Worm (Caenorhabditis elegans) whole organism, young adult: ENCODE results near the gene ins-10.
A peak's percentile ranks its signal among the peaks of the same experiment; 100 is the strongest.
"Not testable (repeated sequence)": the region's sequence is repeated elsewhere in the genome, so short reads cannot be mapped to it uniquely, and the experiment has no call there.

Source experiments
- B0336.3 ChIP-seq: fragments of 200-800 bp; sonication (Bioruptor generic); IDR thresholded peaks from 2 replicates; pipeline ENCODE4 v1.3.6; 2022; ENCODE audit warnings: missing genetic modification characterization, missing compliant biosample characterization
- C06A6.2 ChIP-seq: fragments of 200-800 bp; sonication (Bioruptor generic); conservative IDR thresholded peaks from 2 replicates; pipeline ENCODE4 v1.3.6; 2022; ENCODE audit warnings: missing genetic modification characterization, missing compliant biosample characterization
- D2030.7 ChIP-seq: fragments of 200-800 bp; sonication (Bioruptor generic); IDR thresholded peaks from 2 replicates; pipeline ENCODE4 v1.3.6; 2022; ENCODE audit warnings: missing genetic modification reagents, missing genetic modification characterization, missing compliant biosample characterization
- F37B4.10 ChIP-seq: fragments of 200-800 bp; sonication (Bioruptor generic); IDR thresholded peaks from 2 replicates; pipeline ENCODE4 v1.3.6; 2022; ENCODE audit warnings: missing genetic modification characterization, missing compliant biosample characterization
- K11D2.4 ChIP-seq: fragments of 200-800 bp; sonication (Bioruptor generic); IDR thresholded peaks from 2 replicates; pipeline ENCODE4 v1.3.6; 2022; ENCODE audit warnings: missing genetic modification reagents, missing genetic modification characterization, missing compliant biosample characterization
- Y53F4B.3 ChIP-seq: fragments of 200-800 bp; sonication (Bioruptor generic); IDR thresholded peaks from 2 replicates; pipeline ENCODE4 v1.3.6; 2022; ENCODE audit warnings: missing genetic modification reagents, missing genetic modification characterization, missing compliant biosample characterization
- Y53G8AR.9 ChIP-seq: fragments of 200-800 bp; sonication (Bioruptor generic); conservative IDR thresholded peaks from 2 replicates; pipeline ENCODE4 v1.3.6; 2022; ENCODE audit warnings: missing genetic modification reagents, missing genetic modification characterization, missing compliant biosample characterization
- Y56A3A.18 ChIP-seq: fragments of 200-800 bp; sonication (Bioruptor generic); IDR thresholded peaks from 2 replicates; pipeline ENCODE4 v1.3.6; 2022; ENCODE audit warnings: missing genetic modification reagents, missing genetic modification characterization, missing compliant biosample characterization
- Y79H2A.3 ChIP-seq: fragments of 200-800 bp; sonication (Bioruptor generic); conservative IDR thresholded peaks from 2 replicates; pipeline ENCODE4 v1.3.6; 2022; ENCODE audit warnings: missing genetic modification reagents, missing genetic modification characterization, missing compliant biosample characterization
- ZK185.1 ChIP-seq: sonication (generic microtip); optimal IDR thresholded peaks from 2 replicates; lab custom pipeline; 2016; ENCODE audit warnings: mild to moderate bottlenecking, missing genetic modification characterization, missing compliant biosample characterization; ENCODE audit not compliant: poor library complexity, severe bottlenecking
- aptf-3 ChIP-seq: fragments of 200-800 bp; sonication (Bioruptor generic); IDR thresholded peaks from 2 replicates; pipeline ENCODE4 v1.3.6; 2022; ENCODE audit warnings: missing genetic modification characterization, missing compliant biosample characterization
- athp-1 ChIP-seq: sonication (generic microtip); optimal IDR thresholded peaks from 2 replicates; lab custom pipeline; 2017; ENCODE audit warnings: mild to moderate bottlenecking, missing genetic modification characterization, missing compliant biosample characterization
- attf-3 ChIP-seq: fragments of 200-800 bp; sonication (Bioruptor generic); conservative IDR thresholded peaks from 2 replicates; pipeline ENCODE4 v1.3.6; 2022; ENCODE audit warnings: missing genetic modification reagents, missing genetic modification characterization, missing compliant biosample characterization
- attf-5 ChIP-seq: fragments of 200-800 bp; sonication (Bioruptor generic); optimal IDR thresholded peaks from 2 replicates; lab custom pipeline; 2018; ENCODE audit warnings: mild to moderate bottlenecking, missing genetic modification characterization, missing compliant biosample characterization
- bed-2 ChIP-seq: fragments of 200-800 bp; sonication (Bioruptor generic); IDR thresholded peaks from 2 replicates; pipeline ENCODE4 v1.3.6; 2022; ENCODE audit warnings: missing genetic modification reagents, missing genetic modification characterization, missing compliant biosample characterization
- cebp-1 ChIP-seq, 2 experiments: fragments of 200-800 bp in 1 of 2; sonication (Bioruptor generic) in 1 of 2; sonication (generic microtip) in 1 of 2; IDR thresholded peaks in 1 of 2; optimal IDR thresholded peaks in 1 of 2; 2 replicates each; pipeline versions ENCODE4 v1.3.6 to Lab custom; 2017 to 2022; ENCODE audit warnings: missing compliant biosample characterization in 2 of 2, missing genetic modification characterization in 2 of 2, mild to moderate bottlenecking in 1 of 2, missing genetic modification reagents in 1 of 2, moderate library complexity in 1 of 2
- cebp-2 ChIP-seq: fragments of 200-800 bp; sonication (Bioruptor generic); IDR thresholded peaks from 2 replicates; pipeline ENCODE4 v1.3.6; 2022; ENCODE audit warnings: missing genetic modification characterization, missing compliant biosample characterization
- ceh-100 ChIP-seq: fragments of 200-800 bp; sonication (Bioruptor generic); IDR thresholded peaks from 2 replicates; pipeline ENCODE4 v1.3.6; 2022; ENCODE audit warnings: missing genetic modification reagents, missing genetic modification characterization, missing compliant biosample characterization
- ceh-27 ChIP-seq: fragments of 200-800 bp; sonication (Bioruptor generic); optimal IDR thresholded peaks from 2 replicates; lab custom pipeline; 2018; ENCODE audit warnings: mild to moderate bottlenecking, missing genetic modification characterization, moderate library complexity, missing compliant biosample characterization
- egl-18 ChIP-seq: fragments of 200-800 bp; sonication (Bioruptor generic); IDR thresholded peaks from 2 replicates; pipeline ENCODE4 v1.3.6; 2022; ENCODE audit warnings: missing genetic modification reagents, missing genetic modification characterization, missing compliant biosample characterization
- egrh-3 ChIP-seq: fragments of 200-800 bp; sonication (Bioruptor generic); IDR thresholded peaks from 2 replicates; pipeline ENCODE4 v1.3.6; 2022; ENCODE audit warnings: missing genetic modification reagents, missing genetic modification characterization, missing compliant biosample characterization
- ekl-4 ChIP-seq: fragments of 200-800 bp; sonication (Bioruptor generic); IDR thresholded peaks from 2 replicates; pipeline ENCODE4 v1.3.6; 2022; ENCODE audit warnings: missing genetic modification reagents, missing genetic modification characterization, missing compliant biosample characterization
- let-526 ChIP-seq: fragments of 200-800 bp; sonication (Bioruptor generic); IDR thresholded peaks from 2 replicates; pipeline ENCODE4 v1.3.6; 2022; ENCODE audit warnings: missing genetic modification reagents, missing genetic modification characterization, missing compliant biosample characterization
- lin-40 ChIP-seq: sonication (generic microtip); optimal IDR thresholded peaks from 2 replicates; lab custom pipeline; 2016; ENCODE audit warnings: missing genetic modification characterization, mild to moderate bottlenecking, missing compliant biosample characterization, missing genotype, missing genetic modification reagents
- lsl-1 ChIP-seq: fragments of 200-800 bp; sonication (Bioruptor generic); optimal IDR thresholded peaks from 2 replicates; lab custom pipeline; 2018; ENCODE audit warnings: mild to moderate bottlenecking, missing genetic modification characterization, moderate library complexity, missing compliant biosample characterization
- madf-3 ChIP-seq: fragments of 200-800 bp; sonication (Bioruptor generic); IDR thresholded peaks from 2 replicates; pipeline ENCODE4 v1.3.6; 2022; ENCODE audit warnings: missing genetic modification reagents, missing genetic modification characterization, missing compliant biosample characterization
- madf-6 ChIP-seq: fragments of 200-800 bp; sonication (Bioruptor generic); IDR thresholded peaks from 2 replicates; pipeline ENCODE4 v1.3.6; 2022; ENCODE audit warnings: missing genetic modification reagents, missing genetic modification characterization, missing compliant biosample characterization
- madf-8 ChIP-seq: fragments of 200-800 bp; sonication (Bioruptor generic); conservative IDR thresholded peaks from 2 replicates; pipeline ENCODE4 v1.3.6; 2022; ENCODE audit warnings: missing genetic modification reagents, missing genetic modification characterization, missing compliant biosample characterization
- nhr-120 ChIP-seq: fragments of 200-800 bp; sonication (Bioruptor generic); IDR thresholded peaks from 2 replicates; pipeline ENCODE4 v1.3.6; 2022; ENCODE audit warnings: missing genetic modification characterization, missing compliant biosample characterization
- pbrm-1 ChIP-seq: fragments of 200-800 bp; sonication (Bioruptor generic); IDR thresholded peaks from 2 replicates; pipeline ENCODE4 v1.3.6; 2022; ENCODE audit warnings: missing genetic modification reagents, missing genetic modification characterization, missing compliant biosample characterization
- rcor-1 ChIP-seq: fragments of 200-800 bp; sonication (Bioruptor generic); IDR thresholded peaks from 2 replicates; pipeline ENCODE4 v1.3.6; 2022; ENCODE audit warnings: missing genetic modification reagents, missing genetic modification characterization, missing compliant biosample characterization
- rpc-1 ChIP-seq, 2 experiments: fragments of 150-350 bp in 1 of 2; sonication (generic microtip) in 1 of 2; optimal IDR thresholded peaks; 2 replicates each; lab custom pipeline; 2014 to 2018; ENCODE audit warnings: missing biosample characterization in 1 of 2, missing genetic modification characterization in 1 of 2, missing genetic modification reagents in 1 of 2, missing genotype in 1 of 2
- sea-2 ChIP-seq: fragments of 200-800 bp; sonication (Bioruptor generic); IDR thresholded peaks from 2 replicates; pipeline ENCODE4 v1.3.6; 2022; ENCODE audit warnings: missing genetic modification characterization, missing compliant biosample characterization
- snpc-4 ChIP-seq, 5 experiments: fragments of 150-350 bp in 1 of 5; sonication (generic microtip) in 4 of 5; optimal IDR thresholded peaks; 2 replicates each; lab custom pipeline; 2014 to 2018; ENCODE audit warnings: missing genetic modification characterization in 5 of 5, missing biosample characterization in 3 of 5, antibody characterized with exemption in 2 of 5, mild to moderate bottlenecking in 2 of 5, missing compliant biosample characterization in 2 of 5, missing genotype in 2 of 5, moderate library complexity in 2 of 5, missing genetic modification reagents in 1 of 5
- tbp1 ChIP-seq: fragments of 200-800 bp; sonication (Bioruptor generic); optimal IDR thresholded peaks from 2 replicates; lab custom pipeline; 2018; ENCODE audit warnings: mild to moderate bottlenecking, missing genetic modification characterization, missing compliant biosample characterization
- tlf-1 ChIP-seq: fragments of 200-800 bp; sonication (Bioruptor generic); optimal IDR thresholded peaks from 2 replicates; lab custom pipeline; 2018; ENCODE audit warnings: mild to moderate bottlenecking, missing genetic modification characterization, missing compliant biosample characterization
- ztf-18 ChIP-seq: sonication (generic microtip); optimal IDR thresholded peaks from 2 replicates; lab custom pipeline; 2016; ENCODE audit warnings: missing genotype, mild to moderate bottlenecking, missing genetic modification characterization, missing compliant biosample characterization
- ztf-25 ChIP-seq: fragments of 200-800 bp; sonication (Bioruptor generic); IDR thresholded peaks from 2 replicates; pipeline ENCODE4 v1.3.6; 2022; ENCODE audit warnings: missing genetic modification reagents, missing genetic modification characterization, missing compliant biosample characterization
- ztf-26 ChIP-seq: sonication (generic microtip); optimal IDR thresholded peaks from 2 replicates; lab custom pipeline; 2017; ENCODE audit warnings: missing genetic modification characterization, missing compliant biosample characterization
- ztf-6 ChIP-seq: fragments of 200-800 bp; sonication (Bioruptor generic); IDR thresholded peaks from 2 replicates; pipeline ENCODE4 v1.3.6; 2022; ENCODE audit warnings: missing genetic modification reagents, missing genetic modification characterization, missing compliant biosample characterization

The ins-10 gene

DNA sequence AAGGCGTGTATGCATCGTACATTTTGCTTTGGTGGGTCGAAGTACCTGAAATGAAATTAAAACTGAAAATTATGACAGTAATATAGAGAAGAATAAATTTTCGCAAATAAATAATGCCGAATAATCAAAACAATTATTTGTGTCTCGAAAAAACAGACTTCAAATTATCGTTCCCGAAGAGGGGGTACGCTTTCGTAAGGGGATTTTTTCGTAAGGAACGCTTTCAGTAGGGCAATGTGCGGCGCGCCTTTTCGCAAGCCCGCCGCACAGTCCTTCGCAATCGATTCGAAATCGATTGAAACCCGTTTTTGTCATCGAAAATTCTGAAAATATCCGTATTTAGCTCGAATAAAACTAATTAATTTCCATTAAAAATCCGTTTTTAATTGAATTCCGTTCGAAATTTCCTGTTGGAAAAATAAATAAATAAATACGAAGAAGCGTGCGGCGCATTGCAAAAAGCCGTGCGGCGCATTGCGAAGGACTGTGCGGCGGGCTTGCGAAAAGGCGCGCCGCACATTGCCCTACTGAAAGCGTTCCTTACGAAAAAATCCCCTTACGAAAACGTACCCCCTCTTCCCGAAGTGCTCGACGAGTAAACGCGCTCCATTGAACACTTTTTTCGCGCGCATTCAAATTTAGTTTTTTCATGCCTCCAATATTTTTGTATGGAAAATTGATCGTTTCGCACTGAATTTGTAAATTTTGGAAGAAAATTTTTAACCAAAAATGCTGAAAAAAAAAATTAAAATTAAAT lies 4.8 kb downstream of the ins-10 start, which contains the start of gene vps-39 (continued):
- peak; percentile 94 for TF ChIP-seq madf-6
- TF ChIP-seq Y53F4B.3 (GFP tag; lab: Robert Waterston, UW) = peak; percentile 80
- TF ChIP-seq F37B4.10 (GFP tag; lab: Robert Waterston, UW) = 0 out of 2 replicates have a peak, but pooled peaks have one; percentile 86
- TF ChIP-seq D2030.7 (GFP tag; lab: Robert Waterston, UW) = peak; percentile 98
- peak; percentile 79; the same call in 1 of the 2 replicates for TF ChIP-seq aptf-3
- TF ChIP-seq B0336.3 (GFP tag; lab: Robert Waterston, UW) = 0 out of 2 replicates have a peak, but pooled peaks have one; percentile 39
- peak; percentile 57; the same call in 1 of the 2 replicates for TF ChIP-seq let-526
- peak; percentile 69 for TF ChIP-seq attf-5 (GFP tag; lab: Kevin White, UChicago)
- TF ChIP-seq nhr-120 (GFP tag; lab: Robert Waterston, UW) = 0 out of 2 replicates have a peak, but pooled peaks have one; percentile 29
- TF ChIP-seq ztf-6 (GFP tag; lab: Robert Waterston, UW) = peak; percentile 84
- TF ChIP-seq ztf-26 (tag; lab: Kevin White, UChicago) = peak; percentile 25
- TF ChIP-seq Y53G8AR.9 (GFP tag; lab: Robert Waterston, UW) = peak; percentile 92
- peak; percentile 82; the same call in 1 of the 2 replicates for TF ChIP-seq Y79H2A.3
- TF ChIP-seq cebp-1 (GFP tag; IDR thresholded peaks at IDR 0.05; lab: Robert Waterston, UW) = peak; percentile 77
- peak; percentile 73 for TF ChIP-seq cebp-1 (tag; optimal IDR thresholded peaks at IDR 0.05; lab: Kevin White, UChicago)
- TF ChIP-seq snpc-4 (GFP tag; optimal IDR thresholded peaks at IDR 0.05; lab: Kevin White, UChicago); rpc-1 (tag; optimal IDR thresholded peaks at IDR 0.05; lab: Kevin White, UChicago): not testable (repeated sequence)
- peak in 2 of 4 experiments; percentile 61 to 67 for TF ChIP-seq snpc-4 (tag; optimal IDR thresholded peaks at IDR 0.05; lab: Kevin White, UChicago)
- peak; percentile 9 for TF ChIP-seq tbp1
- peak; percentile 96 for TF ChIP-seq ekl-4 (GFP tag; lab: Robert Waterston, UW)
- peak; percentile 22 for TF ChIP-seq ztf-18 (tag; lab: Kevin White, UChicago)
- peak; percentile 87; the same call in 1 of the 2 replicates for TF ChIP-seq sea-2
- peak; percentile 31 for TF ChIP-seq ceh-27 (GFP tag; lab: Kevin White, UChicago)
- peak; percentile 61 for TF ChIP-seq lin-40 (tag; lab: Kevin White, UChicago)
- TF ChIP-seq rpc-1 (optimal IDR thresholded peaks at IDR 0.05; lab: Kevin White, UChicago) = peak; percentile 23
- TF ChIP-seq ztf-25 (GFP tag; lab: Robert Waterston, UW) = peak; percentile 91
- peak; percentile 27 for TF ChIP-seq athp-1 (tag; lab: Kevin White, UChicago)
- peak; percentile 94 for TF ChIP-seq K11D2.4 (GFP tag; lab: Robert Waterston, UW)
- peak; percentile 82 for TF ChIP-seq attf-3 (GFP tag; lab: Robert Waterston, UW)
- TF ChIP-seq rcor-1 (GFP tag; lab: Robert Waterston, UW) = peak; percentile 96
- peak; percentile 87 for TF ChIP-seq bed-2 (GFP tag; lab: Robert Waterston, UW)
- peak; percentile 99 for TF ChIP-seq C06A6.2
- TF ChIP-seq ZK185.1 = peak; percentile 15
- peak; percentile 80; the same call in 1 of the 2 replicates for TF ChIP-seq madf-3 (GFP tag; lab: Robert Waterston, UW)
- TF ChIP-seq pbrm-1 (GFP tag; lab: Robert Waterston, UW) = peak; percentile 98
- peak; percentile 88 for TF ChIP-seq egrh-3 (GFP tag; lab: Robert Waterston, UW)
- TF ChIP-seq cebp-2 (GFP tag; lab: Robert Waterston, UW) = peak; percentile 83; the same call in 1 of the 2 replicates
- TF ChIP-seq lsl-1 (GFP tag; lab: Kevin White, UChicago) = peak; percentile 12
- TF ChIP-seq tlf-1 (GFP tag; lab: Kevin White, UChicago) = peak; percentile 35
- 0 out of 2 replicates have a peak, but pooled peaks have one; percentile 35 for TF ChIP-seq egl-18 (GFP tag; lab: Robert Waterston, UW)
- TF ChIP-seq madf-8 (GFP tag; lab: Robert Waterston, UW) = peak; percentile 86
- TF ChIP-seq Y56A3A.18 (GFP tag; lab: Robert Waterston, UW) = peak; percentile 75; the same call in 1 of the 2 replicates
- peak; percentile 99 for TF ChIP-seq ceh-100 (GFP tag; lab: Robert Waterston, UW)
